Fruit fly (Drosophila melanogaster) whole organism, embryonic: ENCODE results near the gene Mekk1.
A peak's percentile ranks its signal among the peaks of the same experiment; 100 is the strongest.

ENCODE experiments used
- Antp ChIP-seq: fragments of 200-800 bp; sonication (Bioruptor generic); optimal IDR thresholded peaks from 3 replicates; lab custom pipeline; 2016; ENCODE audit warnings: missing biosample characterization, missing genetic modification characterization
- Atf-2 ChIP-seq: fragments of 200-800 bp; sonication (Bioruptor generic); optimal IDR thresholded peaks from 2 replicates; lab custom pipeline; 2016; ENCODE audit warnings: missing biosample characterization, missing genetic modification characterization
- Atf3 ChIP-seq: fragments of 200-800 bp; sonication (Bioruptor generic); optimal IDR thresholded peaks from 3 replicates; lab custom pipeline; 2016; ENCODE audit warnings: missing biosample characterization, missing genetic modification characterization
- Awh ChIP-seq: fragments of 200-800 bp; sonication (Bioruptor generic); IDR thresholded peaks from 2 replicates; pipeline ENCODE4, ENCODE4 v1.3.6; 2022; ENCODE audit warnings: missing biosample characterization, missing genetic modification characterization
- B-H1 ChIP-seq: fragments of 200-800 bp; sonication (Bioruptor generic); IDR thresholded peaks from 3 replicates; pipeline ENCODE4 v1.3.6; 2022; ENCODE audit warnings: missing biosample characterization, missing genetic modification characterization
- BEAF-32 ChIP-seq: fragments of 200-800 bp; sonication (Bioruptor generic); optimal IDR thresholded peaks from 3 replicates; lab custom pipeline; 2017; ENCODE audit warnings: missing biosample characterization, missing genetic modification characterization, mild to moderate bottlenecking, moderate library complexity, missing genetic modification reagents
- CG10209 ChIP-seq: fragments of 200-800 bp; sonication (Bioruptor generic); optimal IDR thresholded peaks from 3 replicates; lab custom pipeline; 2017; ENCODE audit warnings: missing biosample characterization, mild to moderate bottlenecking, missing genetic modification characterization, missing genetic modification reagents
- CG10321 ChIP-seq: fragments of 200-800 bp; sonication (Bioruptor generic); IDR thresholded peaks from 2 replicates; pipeline ENCODE4 v1.3.6; 2022; ENCODE audit warnings: missing biosample characterization, missing genetic modification characterization
- CG11247 ChIP-seq: fragments of 200-800 bp; sonication (Bioruptor generic); IDR thresholded peaks from 2 replicates; pipeline ENCODE4 v1.3.6; 2022; ENCODE audit warnings: missing biosample characterization, missing genetic modification characterization
- CG12071 ChIP-seq: fragments of 200-800 bp; sonication (Bioruptor generic); optimal IDR thresholded peaks from 3 replicates; lab custom pipeline; 2018; ENCODE audit warnings: missing biosample characterization, mild to moderate bottlenecking, missing genetic modification characterization
- CG12744 ChIP-seq: fragments of 200-800 bp; sonication (Bioruptor generic); optimal IDR thresholded peaks from 2 replicates; lab custom pipeline; 2016; ENCODE audit warnings: missing biosample characterization, missing genetic modification characterization
- CG13424 ChIP-seq: fragments of 200-800 bp; sonication (Bioruptor generic); optimal IDR thresholded peaks from 2 replicates; lab custom pipeline; 2019; ENCODE audit warnings: missing biosample characterization, mild to moderate bottlenecking, missing genetic modification characterization, moderate library complexity
- CG14667 ChIP-seq: fragments of 200-800 bp; sonication (Bioruptor generic); IDR thresholded peaks from 2 replicates; pipeline ENCODE4 v1.3.6; 2022; ENCODE audit warnings: missing biosample characterization, missing genetic modification characterization
- CG14710 ChIP-seq: fragments of 200-800 bp; sonication (Bioruptor generic); optimal IDR thresholded peaks from 3 replicates; lab custom pipeline; 2019; ENCODE audit warnings: missing biosample characterization, mild to moderate bottlenecking, missing genetic modification characterization, moderate library complexity
- CG16779 ChIP-seq: fragments of 200-800 bp; sonication (Bioruptor generic); IDR thresholded peaks from 2 replicates; pipeline ENCODE4 v1.3.6; 2022; ENCODE audit warnings: missing biosample characterization, missing genetic modification characterization
- CG1792 ChIP-seq: fragments of 200-800 bp; sonication (Bioruptor generic); optimal IDR thresholded peaks from 2 replicates; lab custom pipeline; 2016; ENCODE audit warnings: missing biosample characterization, missing genetic modification characterization
- CG34422 ChIP-seq: fragments of 200-800 bp; sonication (Bioruptor generic); IDR thresholded peaks from 3 replicates; pipeline ENCODE4 v1.3.6; 2022; ENCODE audit warnings: missing biosample characterization, missing genetic modification characterization
- CG3726 ChIP-seq: fragments of 200-800 bp; sonication (Bioruptor generic); IDR thresholded peaks from 3 replicates; pipeline ENCODE4, ENCODE4 v1.3.6; 2022; ENCODE audit warnings: missing biosample characterization, missing genetic modification characterization
- CG3995 ChIP-seq: fragments of 200-800 bp; sonication (Bioruptor generic); optimal IDR thresholded peaks from 3 replicates; lab custom pipeline; 2016; ENCODE audit warnings: missing biosample characterization, missing genetic modification characterization
- CG4328 ChIP-seq: fragments of 200-800 bp; sonication (Bioruptor generic); optimal IDR thresholded peaks from 3 replicates; lab custom pipeline; 2017; ENCODE audit warnings: missing biosample characterization, missing genetic modification reagents, missing genetic modification characterization
- CG4730 ChIP-seq: fragments of 200-800 bp; sonication (Bioruptor generic); IDR thresholded peaks from 2 replicates; pipeline ENCODE4 v1.3.6; 2022; ENCODE audit warnings: missing biosample characterization, missing genetic modification characterization
- CG6854 ChIP-seq: fragments of 200-800 bp; sonication (Bioruptor generic); optimal IDR thresholded peaks from 3 replicates; lab custom pipeline; 2017; ENCODE audit warnings: missing biosample characterization, mild to moderate bottlenecking, missing genetic modification characterization
- CoRest ChIP-seq: fragments of 200-800 bp; sonication (Bioruptor generic); optimal IDR thresholded peaks from 3 replicates; lab custom pipeline; 2018; ENCODE audit warnings: missing biosample characterization, mild to moderate bottlenecking, missing genetic modification characterization, moderate library complexity
- Deaf1 ChIP-seq: fragments of 200-800 bp; optimal IDR thresholded peaks from 3 replicates; lab custom pipeline; 2019; ENCODE audit warnings: missing biosample characterization, mild to moderate bottlenecking, missing genetic modification characterization, moderate library complexity
- Dip3 ChIP-seq: fragments of 200-800 bp; sonication (Bioruptor generic); optimal IDR thresholded peaks from 3 replicates; lab custom pipeline; 2016; ENCODE audit warnings: missing biosample characterization, missing genetic modification characterization
- E2f1 ChIP-seq: fragments of 200-800 bp; sonication (Bioruptor generic); IDR thresholded peaks from 2 replicates; pipeline ENCODE4 v1.3.6; 2022; ENCODE audit warnings: missing biosample characterization, missing genetic modification characterization
- HHEX ChIP-seq: fragments of 200-800 bp; sonication (Bioruptor generic); optimal IDR thresholded peaks from 3 replicates; lab custom pipeline; 2017; ENCODE audit warnings: missing biosample characterization, mild to moderate bottlenecking, missing genetic modification characterization, missing genetic modification reagents
- Oli ChIP-seq: fragments of 200-800 bp; sonication (Bioruptor generic); optimal IDR thresholded peaks from 2 replicates; lab custom pipeline; 2018; ENCODE audit warnings: missing biosample characterization, mild to moderate bottlenecking, missing genetic modification characterization, moderate library complexity
- PHDP ChIP-seq: fragments of 200-800 bp; sonication (Bioruptor generic); optimal IDR thresholded peaks from 3 replicates; lab custom pipeline; 2018; ENCODE audit warnings: missing biosample characterization, mild to moderate bottlenecking, missing genetic modification characterization, moderate library complexity
- Ravus ChIP-seq: fragments of 200-800 bp; sonication (Bioruptor generic); IDR thresholded peaks from 2 replicates; pipeline ENCODE4 v1.3.6; 2022; ENCODE audit warnings: missing biosample characterization, missing genetic modification characterization
- Trl ChIP-seq, 3 experiments: fragments of >200 bp in 2 of 3; fragments of 200-800 bp in 1 of 3; sonication (Bioruptor generic) in 1 of 3; optimal IDR thresholded peaks; 2 replicates in 1 of 3; 3 replicates in 2 of 3; lab custom pipeline; 2016 to 2017; ENCODE audit warnings: missing biosample characterization in 1 of 3, missing genetic modification characterization in 1 of 3
- YL-1 ChIP-seq: fragments of 200-800 bp; sonication (Bioruptor generic); optimal IDR thresholded peaks from 3 replicates; lab custom pipeline; 2017; ENCODE audit warnings: missing biosample characterization, mild to moderate bottlenecking, missing genetic modification characterization
- amos ChIP-seq: fragments of 200-800 bp; sonication (Bioruptor generic); IDR thresholded peaks from 2 replicates; pipeline ENCODE4 v1.3.6; 2022; ENCODE audit warnings: missing biosample characterization, missing genetic modification characterization; ENCODE audit not compliant: partially characterized antibody
- ase ChIP-seq: fragments of 200-800 bp; sonication (Bioruptor generic); IDR thresholded peaks from 3 replicates; pipeline ENCODE4 v1.3.6; 2022; ENCODE audit warnings: missing biosample characterization, missing genetic modification characterization
- bbx ChIP-seq: fragments of 200-800 bp; sonication (Bioruptor generic); IDR thresholded peaks from 2 replicates; pipeline ENCODE4 v1.3.6; 2022; ENCODE audit warnings: missing biosample characterization, missing genetic modification characterization; ENCODE audit not compliant: partially characterized antibody
- cad ChIP-seq: fragments of >200 bp; optimal IDR thresholded peaks from 2 replicates; lab custom pipeline; 2017; ENCODE audit warnings: missing biosample characterization, missing genetic modification characterization
- chif ChIP-seq, 2 experiments: fragments of 200-800 bp; sonication (Bioruptor generic); optimal IDR thresholded peaks; 3 replicates each; lab custom pipeline; 2016; ENCODE audit warnings: missing biosample characterization in 2 of 2, missing genetic modification characterization in 2 of 2
- dan ChIP-seq: fragments of 200-800 bp; sonication (Bioruptor generic); IDR thresholded peaks from 2 replicates; pipeline ENCODE4 v1.3.6; 2022; ENCODE audit warnings: missing biosample characterization, missing genetic modification characterization
- exex ChIP-seq: fragments of 200-800 bp; sonication (Bioruptor generic); optimal IDR thresholded peaks from 4 replicates; lab custom pipeline; 2018; ENCODE audit warnings: missing biosample characterization, mild to moderate bottlenecking, missing genetic modification characterization, moderate library complexity
- ham ChIP-seq: fragments of 200-800 bp; sonication (Bioruptor generic); IDR thresholded peaks from 2 replicates; pipeline ENCODE4 v1.3.6; 2022; ENCODE audit warnings: missing biosample characterization, missing genetic modification characterization
- hkb ChIP-seq, 2 experiments: fragments of 200-800 bp in 1 of 2; fragments of >200 bp in 1 of 2; sonication (Bioruptor generic) in 1 of 2; IDR thresholded peaks in 1 of 2; optimal IDR thresholded peaks in 1 of 2; 2 replicates each; pipeline versions ENCODE4 v1.3.6 to Lab custom; 2017 to 2022; ENCODE audit warnings: missing biosample characterization in 1 of 2, missing genetic modification characterization in 1 of 2
- knrl ChIP-seq: fragments of 200-800 bp; sonication (Bioruptor generic); IDR thresholded peaks from 3 replicates; pipeline ENCODE4 v1.3.6; 2022; ENCODE audit warnings: missing biosample characterization, missing genetic modification characterization; ENCODE audit not compliant: partially characterized antibody
- onecut ChIP-seq: fragments of 200-800 bp; sonication (Bioruptor generic); IDR thresholded peaks from 2 replicates; pipeline ENCODE4 v1.3.6; 2022; ENCODE audit warnings: missing biosample characterization, missing genetic modification characterization
- psq ChIP-seq: fragments of 200-800 bp; sonication (Bioruptor generic); optimal IDR thresholded peaks from 2 replicates; lab custom pipeline; 2017; ENCODE audit warnings: missing biosample characterization, missing genetic modification characterization
- stc ChIP-seq: fragments of 200-800 bp; sonication (Bioruptor generic); IDR thresholded peaks from 2 replicates; pipeline ENCODE4 v1.3.6; 2022; ENCODE audit warnings: missing biosample characterization, missing genetic modification characterization
- trh ChIP-seq: fragments of 200-800 bp; sonication (Bioruptor generic); optimal IDR thresholded peaks from 2 replicates; lab custom pipeline; 2016; ENCODE audit warnings: missing biosample characterization, missing genetic modification characterization
- z ChIP-seq: fragments of 200-800 bp; sonication (Bioruptor generic); IDR thresholded peaks from 3 replicates; pipeline ENCODE4 v1.3.6; 2022; ENCODE audit warnings: missing biosample characterization, missing genetic modification characterization
- zf30C ChIP-seq: fragments of 200-800 bp; sonication (Bioruptor generic); optimal IDR thresholded peaks from 3 replicates; lab custom pipeline; 2018; ENCODE audit warnings: missing biosample characterization, mild to moderate bottlenecking, missing genetic modification characterization

The Mekk1 gene

DNA sequence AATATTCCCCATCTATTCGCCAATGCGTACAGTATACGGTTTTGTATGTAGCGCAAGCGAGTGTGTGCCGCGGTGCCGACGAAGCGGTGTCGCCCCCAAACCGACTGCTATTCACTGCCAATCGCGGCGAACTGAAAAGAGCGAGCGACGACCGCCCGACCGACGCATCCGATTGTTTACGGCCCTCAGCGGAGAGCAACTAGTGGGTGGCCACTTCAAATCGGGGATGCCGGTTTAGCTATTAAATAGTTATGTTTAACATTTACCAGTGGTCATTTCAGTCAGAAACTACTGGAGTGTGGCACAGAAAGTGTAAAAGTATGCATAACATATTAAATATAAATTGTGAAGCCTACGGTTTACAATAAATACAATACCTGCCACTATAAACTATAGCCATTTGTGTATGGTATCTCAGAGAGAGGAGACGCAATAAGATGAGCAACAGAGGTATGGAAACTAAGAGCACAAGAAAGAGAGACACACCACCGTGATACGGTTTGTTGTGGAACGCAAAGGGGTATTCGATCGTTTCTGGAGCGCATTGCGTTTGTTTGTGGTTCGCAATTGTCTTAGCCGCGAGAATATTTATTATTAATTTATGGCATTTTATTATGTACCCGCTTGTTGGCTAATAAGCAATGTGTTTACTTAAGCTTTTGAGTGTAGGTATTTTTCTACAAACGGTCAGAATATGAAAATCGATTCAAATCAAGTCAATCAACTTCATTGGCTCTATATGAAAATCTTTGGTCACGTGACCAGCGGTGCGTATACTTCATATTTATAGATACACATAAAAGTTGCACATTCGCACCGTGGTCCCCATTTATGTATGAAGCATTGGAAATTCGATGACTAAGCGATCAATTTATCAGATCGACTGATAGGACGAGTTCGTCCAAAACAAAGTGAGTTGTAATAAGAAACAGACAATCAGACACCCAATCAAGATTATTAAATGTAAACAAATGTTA is 3.1 kb downstream of the Mekk1 start (continued):
- TF ChIP-seq z (GFP tag; lab: Robert Waterston, UW) (peak; percentile 23; the same call in 1 of the 3 replicates), CG13424 (no peak), bbx (GFP tag; lab: Robert Waterston, UW) (peak; percentile 37; the same call in 1 of the 2 replicates), Atf3 (GFP tag; lab: Kevin White, UChicago) (no peak), PHDP (peak; percentile 17), BEAF-32 (GFP tag; lab: Kevin White, UChicago) (peak; percentile 0), Atf-2 (no peak), CG34422 (GFP tag; lab: Robert Waterston, UW) (peak; percentile 50; the same call in 1 of the 3 replicates), Oli (no peak), CG16779 (GFP tag; lab: Robert Waterston, UW) (no peak), E2f1 (GFP tag; lab: Robert Waterston, UW) (no peak), zf30C (no peak), CG10209 (no peak), hkb (optimal IDR thresholded peaks at IDR 0.05; lab: Kevin White, UChicago) (no peak), hkb (GFP tag; IDR thresholded peaks at IDR 0.05; lab: Robert Waterston, UW) (0 out of 2 replicates have a peak, but pooled peaks have one; percentile 52), cad (GFP tag; lab: Kevin White, UChicago) (no peak), Deaf1 (tag; lab: Kevin White, UChicago) (peak; percentile 97), Ravus (GFP tag; lab: Robert Waterston, UW) (no peak), dan (no peak), CG12744 (no peak), ham (GFP tag; lab: Robert Waterston, UW) (no peak), CG1792 (GFP tag; lab: Kevin White, UChicago) (no peak), CG14667 (GFP tag; lab: Robert Waterston, UW) (no peak), chif (GFP tag; optimal IDR thresholded peaks at IDR 0.05; lab: Kevin White, UChicago) (no peak), CG3995 (GFP tag; lab: Kevin White, UChicago) (no peak), amos (GFP tag; lab: Robert Waterston, UW) (peak; percentile 49; the same call in 1 of the 2 replicates), CG10321 (no peak; the same call in 1 of the 2 replicates), Dip3 (no peak), CG14710 (no peak), knrl (GFP tag; lab: Robert Waterston, UW) (no peak), B-H1 (no peak), ase (GFP tag; lab: Robert Waterston, UW) (no peak), CG4328 (GFP tag; lab: Kevin White, UChicago) (no peak), CG12071 (GFP tag; lab: Kevin White, UChicago) (peak; percentile 49), CG4730 (GFP tag; lab: Robert Waterston, UW) (no peak), Awh (no peak), YL-1 (no peak), CG3726 (no peak), onecut (GFP tag; lab: Robert Waterston, UW) (no peak), psq (GFP tag; lab: Kevin White, UChicago) (no peak), Antp (no peak), exex (no peak), CoRest (tag; lab: Kevin White, UChicago) (no peak), CG11247 (0 out of 2 replicates have a peak, but pooled peaks have one; percentile 15), trh (GFP tag; lab: Kevin White, UChicago) (no peak), HHEX (GFP tag; lab: Kevin White, UChicago) (no peak), stc (GFP tag; lab: Robert Waterston, UW) (no peak), CG6854 (GFP tag; lab: Kevin White, UChicago) (peak; percentile 25), Trl (optimal IDR thresholded peaks at IDR 0.05; lab: Kevin White, UChicago) (peak; percentile 88 to 98), Trl (GFP tag; optimal IDR thresholded peaks at IDR 0.05; lab: Kevin White, UChicago) (no peak)
